Fruit fly (Drosophila melanogaster): ENCODE results near the gene Npc2h.

dm6 chr3R:30761140-30761539 lies 15.1 kb upstream of the Npc2h start:
- no peak for TF ChIP-seq CG15710 (tag; optimal IDR thresholded peaks at IDR 0.05)
- TF ChIP-seq CG17806 (tag; optimal IDR thresholded peaks at IDR 0.05), result peak; percentile 23
- no peak for TF ChIP-seq CG12605 (GFP tag; IDR thresholded peaks at IDR 0.05)
- no peak for TF ChIP-seq CG14655 (GFP tag; optimal IDR thresholded peaks at IDR 0.05)
- TF ChIP-seq Pif1B (GFP tag; optimal IDR thresholded peaks at IDR 0.05), result no peak
- peak; percentile 16 for TF ChIP-seq Snoo (tag; optimal IDR thresholded peaks at IDR 0.05)
